Worm (Caenorhabditis elegans): ENCODE data around the gene C09G9.1.

ce11 chrIV:8906164-8906563, 40.9 kb upstream of the C09G9.1 start, which contains the start of gene C27B7.6:
- TF ChIP-seq madf-9 (GFP tag; conservative IDR thresholded peaks at IDR 0.05) = no peak
- TF ChIP-seq fkh-10 (GFP tag; optimal IDR thresholded peaks at IDR 0.05) = no peak
- no peak for TF ChIP-seq ZK546.5 (tag; optimal IDR thresholded peaks at IDR 0.05)
- no peak for TF ChIP-seq rbr-2 (tag; optimal IDR thresholded peaks at IDR 0.05)
- no peak for TF ChIP-seq lin-13 (GFP tag; optimal IDR thresholded peaks at IDR 0.05)
- no peak for TF ChIP-seq snpc-4 (tag; optimal IDR thresholded peaks at IDR 0.05)
- no peak for TF ChIP-seq mdt-29 (GFP tag; IDR thresholded peaks at IDR 0.05)
- no peak for TF ChIP-seq ama-1 (optimal IDR thresholded peaks at IDR 0.05)
- no peak for TF ChIP-seq lir-3 (tag; optimal IDR thresholded peaks at IDR 0.05)
- no peak for TF ChIP-seq D1046.2 (GFP tag; IDR thresholded peaks at IDR 0.05)
- TF ChIP-seq ceh-28 (tag; optimal IDR thresholded peaks at IDR 0.05) = no peak
- no peak for TF ChIP-seq dmd-9 (GFP tag; IDR thresholded peaks at IDR 0.05)
- TF ChIP-seq mxl-3 (GFP tag; optimal IDR thresholded peaks at IDR 0.05) = no peak

All from whole organism, L4 larva.